Worm (Caenorhabditis elegans) whole organism, L1 larva: ENCODE data around the gene F27D9.13.
"Not testable (repeated sequence)": the region's sequence is repeated elsewhere in the genome, so short reads cannot be mapped to it uniquely, and the experiment has no call there.

Source experiments
- Y116A8C.19 ChIP-seq: sonication (generic microtip); optimal IDR thresholded peaks from 2 replicates; lab custom pipeline; 2016; ENCODE audit warnings: missing compliant biosample characterization, missing genetic modification characterization, borderline replicate concordance
- alr-1 ChIP-seq: fragments of 200-800 bp; sonication (Bioruptor generic); optimal IDR thresholded peaks from 2 replicates; lab custom pipeline; 2018; ENCODE audit warnings: borderline replicate concordance, mild to moderate bottlenecking, missing genetic modification characterization, missing compliant biosample characterization
- ama-1 ChIP-seq: fragments of 150-350 bp; optimal IDR thresholded peaks from 2 replicates; lab custom pipeline; 2014
- blmp-1 ChIP-seq: fragments of 150-350 bp; optimal IDR thresholded peaks from 2 replicates; lab custom pipeline; 2014; ENCODE audit warnings: missing biosample characterization, missing genetic modification characterization
- ceh-8 ChIP-seq: fragments of 200-800 bp; sonication (Bioruptor generic); optimal IDR thresholded peaks from 2 replicates; lab custom pipeline; 2018; ENCODE audit warnings: mild to moderate bottlenecking, missing genetic modification characterization, moderate library complexity, missing compliant biosample characterization
- ceh-82 ChIP-seq, 3 experiments: fragments of 150-350 bp in 1 of 3; sonication (generic microtip) in 2 of 3; optimal IDR thresholded peaks; 2 replicates each; lab custom pipeline; 2014 to 2017; ENCODE audit warnings: missing biosample characterization in 3 of 3, missing genetic modification characterization in 3 of 3
- dsc-1 ChIP-seq: sonication (generic microtip); optimal IDR thresholded peaks from 2 replicates; lab custom pipeline; 2016; ENCODE audit warnings: mild to moderate bottlenecking, missing genetic modification characterization, missing compliant biosample characterization
- efl-1 ChIP-seq, 4 experiments: fragments of 150-350 bp; optimal IDR thresholded peaks in 3 of 4; peaks in 1 of 4; 1 replicate in 1 of 4; 2 replicates in 3 of 4; lab custom pipeline; 2014; ENCODE audit warnings: missing biosample characterization in 2 of 4, missing genetic modification characterization in 2 of 4, missing genetic modification reagents in 2 of 4
- elt-2 ChIP-seq: sonication (generic microtip); optimal IDR thresholded peaks from 2 replicates; lab custom pipeline; 2016; ENCODE audit warnings: missing genetic modification characterization, mild to moderate bottlenecking, inconsistent platforms, missing compliant biosample characterization, missing genetic modification reagents
- ets-5 ChIP-seq: fragments of 200-800 bp; sonication (Bioruptor generic); IDR thresholded peaks from 2 replicates; pipeline ENCODE4 v1.3.6; 2022; ENCODE audit warnings: missing genetic modification characterization, missing compliant biosample characterization
- fkh-10 ChIP-seq: sonication (generic microtip); optimal IDR thresholded peaks from 2 replicates; lab custom pipeline; 2017; ENCODE audit warnings: missing biosample characterization, missing genetic modification reagents, missing genetic modification characterization
- grh-1 ChIP-seq: fragments of 200-800 bp; sonication (Bioruptor generic); IDR thresholded peaks from 2 replicates; pipeline ENCODE4 v1.3.6; 2022; ENCODE audit warnings: missing genetic modification reagents, missing genetic modification characterization, missing compliant biosample characterization
- hlh-17 ChIP-seq: fragments of 200-800 bp; sonication (Bioruptor generic); optimal IDR thresholded peaks from 2 replicates; lab custom pipeline; 2018; ENCODE audit warnings: missing genetic modification characterization, mild to moderate bottlenecking, missing compliant biosample characterization, moderate library complexity, borderline replicate concordance
- hpl-2 ChIP-seq: fragments of 150-350 bp; optimal IDR thresholded peaks from 2 replicates; lab custom pipeline; 2014; ENCODE audit warnings: missing biosample characterization, missing genetic modification reagents, missing genetic modification characterization
- irx-1 ChIP-seq: sonication (generic microtip); optimal IDR thresholded peaks from 2 replicates; lab custom pipeline; 2016; ENCODE audit warnings: missing genetic modification characterization, missing compliant biosample characterization
- isw-1 ChIP-seq: fragments of 200-800 bp; sonication (Bioruptor generic); IDR thresholded peaks from 2 replicates; pipeline ENCODE4 v1.3.6; 2022; ENCODE audit warnings: missing genetic modification characterization, missing compliant biosample characterization
- jun-1 ChIP-seq: fragments of 150-350 bp; optimal IDR thresholded peaks from 2 replicates; lab custom pipeline; 2014; ENCODE audit warnings: missing biosample characterization, missing genetic modification reagents, missing genetic modification characterization
- lin-13 ChIP-seq: fragments of 150-350 bp; optimal IDR thresholded peaks from 2 replicates; lab custom pipeline; 2014; ENCODE audit warnings: missing biosample characterization, missing genetic modification reagents, missing genetic modification characterization
- lin-14 ChIP-seq: fragments of 200-800 bp; sonication (Bioruptor generic); optimal IDR thresholded peaks from 2 replicates; lab custom pipeline; 2018; ENCODE audit warnings: mild to moderate bottlenecking, missing genetic modification characterization, moderate library complexity, missing compliant biosample characterization
- lin-15B ChIP-seq: fragments of 150-350 bp; sonication (generic microtip); optimal IDR thresholded peaks from 3 replicates; lab custom pipeline; 2014; ENCODE audit warnings: missing biosample characterization, missing genetic modification characterization
- mep-1 ChIP-seq: fragments of 150-350 bp; optimal IDR thresholded peaks from 2 replicates; lab custom pipeline; 2014; ENCODE audit warnings: missing biosample characterization, missing genetic modification characterization
- nhr-19 ChIP-seq: fragments of 200-800 bp; sonication (Bioruptor generic); conservative IDR thresholded peaks from 2 replicates; pipeline ENCODE4 v1.3.6; 2022; ENCODE audit warnings: missing genetic modification characterization, missing compliant biosample characterization
- nhr-237 ChIP-seq: fragments of 150-350 bp; optimal IDR thresholded peaks from 2 replicates; lab custom pipeline; 2014; ENCODE audit warnings: missing biosample characterization, missing genetic modification characterization
- nhr-77 ChIP-seq: fragments of 150-350 bp; optimal IDR thresholded peaks from 2 replicates; lab custom pipeline; 2014; ENCODE audit warnings: missing biosample characterization, missing genetic modification characterization
- nhr-85 ChIP-seq: sonication (generic microtip); peaks from one replicate; lab custom pipeline; 2016; ENCODE audit warnings: missing genetic modification characterization, inconsistent platforms, missing compliant biosample characterization
- nhr-90 ChIP-seq: sonication (generic microtip); optimal IDR thresholded peaks from 2 replicates; lab custom pipeline; 2016; ENCODE audit warnings: mild to moderate bottlenecking, missing genetic modification characterization, missing compliant biosample characterization; ENCODE audit not compliant: poor library complexity
- pag-3 ChIP-seq: sonication (generic microtip); optimal IDR thresholded peaks from 2 replicates; lab custom pipeline; 2017; ENCODE audit warnings: missing genetic modification characterization, mild to moderate bottlenecking, missing compliant biosample characterization, antibody characterized with exemption, borderline replicate concordance; ENCODE audit not compliant: insufficient read depth
- pqm-1 ChIP-seq: sonication (generic microtip); optimal IDR thresholded peaks from 3 replicates; lab custom pipeline; 2017; ENCODE audit warnings: missing biosample characterization, missing genetic modification characterization
- skn-1 ChIP-seq: fragments of 150-350 bp; optimal IDR thresholded peaks from 2 replicates; lab custom pipeline; 2014; ENCODE audit warnings: missing biosample characterization, missing genetic modification characterization
- snpc-4 ChIP-seq: fragments of 150-350 bp; optimal IDR thresholded peaks from 2 replicates; lab custom pipeline; 2014; ENCODE audit warnings: missing biosample characterization, missing genetic modification characterization
- sptf-1 ChIP-seq: fragments of 150-350 bp; optimal IDR thresholded peaks from 2 replicates; lab custom pipeline; 2014; ENCODE audit warnings: missing biosample characterization, missing genetic modification characterization
- swsn-7 ChIP-seq: sonication (generic microtip); optimal IDR thresholded peaks from 2 replicates; lab custom pipeline; 2016; ENCODE audit warnings: missing genetic modification characterization, missing compliant biosample characterization
- tlp-1 ChIP-seq: fragments of 150-350 bp; optimal IDR thresholded peaks from 2 replicates; lab custom pipeline; 2014; ENCODE audit warnings: missing biosample characterization, missing genetic modification characterization
- unc-86 ChIP-seq: sonication (generic microtip); optimal IDR thresholded peaks from 2 replicates; lab custom pipeline; 2016; ENCODE audit warnings: missing genetic modification characterization, missing compliant biosample characterization
- unc-98 ChIP-seq: fragments of 200-800 bp; sonication (Bioruptor generic); IDR thresholded peaks from 2 replicates; pipeline ENCODE4 v1.3.6; 2022; ENCODE audit warnings: missing genetic modification characterization, missing compliant biosample characterization
- ztf-4 ChIP-seq: fragments of 150-350 bp; optimal IDR thresholded peaks from 2 replicates; lab custom pipeline; 2014; ENCODE audit warnings: missing biosample characterization, missing genetic modification characterization

F27D9.13 gene

DNA sequence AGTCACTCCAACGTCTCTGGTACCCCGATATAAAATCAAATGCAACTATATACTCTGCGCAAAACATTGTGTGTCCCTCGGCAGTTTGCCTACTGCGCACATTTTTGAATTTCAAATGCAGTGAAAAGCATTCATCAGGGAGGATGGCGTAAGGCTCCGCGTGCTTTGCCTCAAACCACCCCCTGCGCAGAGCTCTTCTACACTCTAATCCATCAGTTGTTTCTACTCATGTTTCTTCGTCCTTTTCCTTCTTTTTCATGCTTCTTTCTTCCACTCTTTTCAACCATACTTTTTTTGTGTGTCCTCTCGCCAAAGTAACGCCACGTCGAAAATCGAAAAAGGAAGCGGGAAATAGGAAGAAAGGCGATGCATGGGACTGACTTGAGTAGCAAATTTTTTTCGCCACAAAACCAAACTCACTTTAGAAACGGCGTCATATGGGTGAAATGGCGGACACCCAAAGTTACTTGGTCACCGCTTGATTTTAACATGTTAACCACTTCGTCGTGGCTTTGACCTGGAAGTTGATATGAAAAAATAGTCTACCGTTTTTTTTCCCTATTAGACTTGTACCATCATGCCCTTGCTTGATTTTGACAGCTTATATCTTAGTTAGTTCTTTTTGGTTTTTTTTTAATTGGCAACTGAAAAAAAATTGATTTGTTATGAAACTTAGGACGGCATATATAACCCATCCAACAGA is 11.3 kb upstream of the F27D9.13 start:
- TF ChIP-seq fkh-10 (GFP tag; lab: Kevin White, UChicago): peak; percentile 9
- no peak for TF ChIP-seq unc-98 (GFP tag; lab: Robert Waterston, UW)
- TF ChIP-seq unc-86 (tag; lab: Kevin White, UChicago): peak; percentile 6
- TF ChIP-seq ceh-8: peak; percentile 2
- peak; percentile 68 for TF ChIP-seq lin-14 (GFP tag; lab: Kevin White, UChicago)
- TF ChIP-seq nhr-237 (tag; lab: Kevin White, UChicago): no peak
- TF ChIP-seq lin-15B (tag; lab: Kevin White, UChicago): no peak
- no peak for TF ChIP-seq dsc-1 (tag; lab: Kevin White, UChicago)

DNA sequence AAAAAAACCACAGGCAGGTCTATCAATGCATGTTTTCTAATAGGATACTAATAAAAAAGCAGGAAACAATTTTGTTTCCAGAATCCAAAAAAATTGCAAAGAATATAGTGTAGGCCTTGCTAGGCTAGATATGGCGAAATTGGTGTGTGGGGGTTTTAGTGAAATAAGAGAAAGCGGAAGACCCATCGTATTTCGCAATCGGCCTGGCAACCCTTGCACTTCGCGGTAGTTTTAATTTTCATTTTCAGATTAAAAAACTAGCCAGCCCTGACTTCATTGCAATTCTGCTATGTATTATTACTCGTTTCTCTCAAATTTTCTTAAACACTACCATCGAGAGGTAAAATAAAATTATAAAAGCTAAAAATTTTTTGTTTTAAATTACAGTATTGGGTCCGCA is 7.6 kb upstream of the F27D9.13 start:
- TF ChIP-seq irx-1 (tag; lab: Kevin White, UChicago): no peak
- no peak for TF ChIP-seq ceh-8
- peak in 1 of 3 experiments; percentile 19 for TF ChIP-seq ceh-82 (tag; optimal IDR thresholded peaks at IDR 0.05; lab: Kevin White, UChicago)
- TF ChIP-seq pqm-1 (tag; lab: Kevin White, UChicago): no peak
- no peak for TF ChIP-seq skn-1 (tag; lab: Kevin White, UChicago)
- no peak for TF ChIP-seq efl-1 (optimal IDR thresholded peaks at IDR 0.05; lab: Kevin White, UChicago)
- TF ChIP-seq efl-1 (GFP tag; optimal IDR thresholded peaks at IDR 0.05 in 1 of 2; lab: Kevin White, UChicago): peak in 1 of 2 experiments; percentile 68
- no peak for TF ChIP-seq isw-1 (GFP tag; lab: Robert Waterston, UW)

DNA sequence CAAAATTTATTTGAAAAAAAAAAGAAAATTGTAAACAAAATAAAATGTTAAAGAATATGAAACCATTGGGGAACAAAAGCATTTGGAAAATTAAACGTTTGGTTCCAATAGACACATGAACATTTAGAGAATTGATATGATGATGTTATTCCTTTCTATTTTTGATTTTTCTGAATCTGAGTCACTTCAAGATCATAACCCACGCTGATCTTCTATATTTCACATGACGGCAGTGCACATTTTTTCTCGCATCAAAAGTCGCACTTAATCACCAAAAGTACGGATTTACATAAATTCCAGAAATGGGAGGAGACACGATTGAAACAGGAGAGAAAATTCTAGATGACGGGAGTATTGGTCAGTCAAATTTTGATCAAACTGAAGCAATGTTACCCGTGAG is 5.4 kb upstream of the F27D9.13 start, which contains the start of gene F27D9.2:
TSS of gene F27D9.2 (plus strand) at position 301 of the 400 bp plus-strand sequence.
- no peak for TF ChIP-seq isw-1 (GFP tag; lab: Robert Waterston, UW)
- TF ChIP-seq elt-2 (tag; lab: Kevin White, UChicago): no peak
- no peak for TF ChIP-seq pag-3 (tag; lab: Kevin White, UChicago)
- no peak for TF ChIP-seq efl-1 (optimal IDR thresholded peaks at IDR 0.05; lab: Kevin White, UChicago)
- TF ChIP-seq efl-1 (GFP tag; optimal IDR thresholded peaks at IDR 0.05 in 1 of 2; lab: Kevin White, UChicago): no peak

ce11 chrX:7670655-7671054 is 3.4 kb upstream of the F27D9.13 start, which contains the start of gene F27D9.7:
Gene F27D9.7 (minus strand): TSS chrX:7670755.
- TF ChIP-seq nhr-19 (GFP tag; lab: Robert Waterston, UW) (no peak), ets-5 (no peak), pag-3 (tag; lab: Kevin White, UChicago) (no peak), dsc-1 (tag; lab: Kevin White, UChicago) (no peak), blmp-1 (tag; lab: Kevin White, UChicago) (peak; percentile 22), alr-1 (tag; lab: Kevin White, UChicago) (no peak), nhr-90 (tag; lab: Kevin White, UChicago) (no peak), snpc-4 (no peak), fkh-10 (GFP tag; lab: Kevin White, UChicago) (no peak)

DNA sequence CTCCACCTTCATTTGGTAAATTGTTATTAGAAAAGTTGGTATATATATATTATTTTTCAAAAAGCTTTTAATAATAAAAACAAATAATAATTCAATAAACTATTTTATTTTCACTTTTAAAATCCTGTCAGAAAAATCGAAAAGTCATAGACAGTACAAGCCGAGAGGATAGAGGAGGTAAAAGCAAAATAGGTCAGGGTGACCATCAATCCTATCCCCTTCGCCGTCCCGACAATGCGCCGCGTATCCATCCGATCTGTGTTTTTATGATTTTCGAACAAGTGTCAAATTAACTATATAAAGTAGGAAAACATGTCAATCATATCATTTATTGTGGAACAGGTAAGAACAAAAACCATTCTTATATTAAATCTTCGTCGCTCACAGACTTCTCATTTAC is 1.8 kb downstream of the F27D9.13 start:
- TF ChIP-seq blmp-1 (tag; lab: Kevin White, UChicago): peak; percentile 95
- no peak for TF ChIP-seq elt-2 (tag; lab: Kevin White, UChicago)
- peak; percentile 4 for TF ChIP-seq mep-1 (tag; lab: Kevin White, UChicago)

ce11 chrX:7664819-7665218 is 2.4 kb downstream of the F27D9.13 start, which contains the start of gene dhs-29:
Gene dhs-29 (minus strand): TSS chrX:7664919.
- not testable (repeated sequence) for TF ChIP-seq swsn-7 (tag; lab: Kevin White, UChicago); ama-1 (lab: Kevin White, UChicago); nhr-77 (tag; lab: Kevin White, UChicago)
- TF ChIP-seq, all 84 proteins: peak for 0; not testable (repeated sequence) for 84

DNA sequence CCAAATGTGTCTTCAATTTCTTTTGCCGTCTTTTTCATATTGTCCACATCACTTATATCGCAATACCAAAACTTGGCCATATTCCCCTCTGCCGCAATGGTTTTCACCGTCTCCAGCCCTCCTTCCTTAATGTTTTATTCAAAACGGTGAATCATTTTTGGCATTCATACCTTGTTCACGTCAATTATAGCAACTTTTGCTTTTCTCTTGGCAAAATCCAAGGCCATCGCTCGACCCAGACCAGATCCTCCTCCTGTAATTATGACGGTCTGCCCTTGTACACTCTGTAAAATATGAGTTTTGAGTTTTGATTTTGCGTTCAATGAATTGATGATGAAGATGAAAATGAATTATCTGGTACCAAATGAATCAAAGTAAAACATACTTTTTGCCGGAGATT is 2.8 kb downstream of the F27D9.13 start:
- peak; percentile 33 for TF ChIP-seq blmp-1 (tag; lab: Kevin White, UChicago)
- TF ChIP-seq hlh-17 (GFP tag; lab: Kevin White, UChicago): no peak
- no peak for TF ChIP-seq sptf-1 (tag; lab: Kevin White, UChicago)
- no peak for TF ChIP-seq tlp-1 (tag; lab: Kevin White, UChicago)
- TF ChIP-seq grh-1: no peak
- no peak for TF ChIP-seq fkh-10 (GFP tag; lab: Kevin White, UChicago)
- TF ChIP-seq lin-13 (GFP tag; lab: Kevin White, UChicago): no peak
- TF ChIP-seq irx-1 (tag; lab: Kevin White, UChicago): no peak
- no peak for TF ChIP-seq ztf-4 (tag; lab: Kevin White, UChicago)
- no peak for TF ChIP-seq hpl-2 (GFP tag; lab: Kevin White, UChicago)
- TF ChIP-seq nhr-85 (tag; lab: Kevin White, UChicago): peak; percentile 72
- no peak for TF ChIP-seq jun-1 (tag; lab: Kevin White, UChicago)
- no peak for TF ChIP-seq efl-1 (optimal IDR thresholded peaks at IDR 0.05; lab: Kevin White, UChicago)
- TF ChIP-seq efl-1 (GFP tag; optimal IDR thresholded peaks at IDR 0.05 in 1 of 2; lab: Kevin White, UChicago): no peak
- TF ChIP-seq dsc-1 (tag; lab: Kevin White, UChicago): no peak
- no peak for TF ChIP-seq Y116A8C.19 (tag; lab: Kevin White, UChicago)
